Fruit fly (Drosophila melanogaster) whole organism, embryonic: ENCODE data around the gene Pex11c.

Experiments used
- Bgb ChIP-seq: fragments of 200-800 bp; sonication (Bioruptor generic); IDR thresholded peaks from 2 replicates; pipeline ENCODE4 v1.3.6; 2022; ENCODE audit warnings: missing biosample characterization, missing genetic modification characterization; ENCODE audit not compliant: partially characterized antibody
- Blimp-1 ChIP-seq: fragments of 200-800 bp; sonication (Bioruptor generic); optimal IDR thresholded peaks from 3 replicates; lab custom pipeline; 2018; ENCODE audit warnings: missing biosample characterization, missing genetic modification characterization, mild to moderate bottlenecking, moderate library complexity, missing genetic modification reagents
- Bteb2 ChIP-seq: fragments of 200-800 bp; sonication (Bioruptor generic); optimal IDR thresholded peaks from 2 replicates; lab custom pipeline; 2016; ENCODE audit warnings: missing biosample characterization, missing genetic modification characterization
- CG10565 ChIP-seq: fragments of 200-800 bp; sonication (Bioruptor generic); optimal IDR thresholded peaks from 3 replicates; lab custom pipeline; 2016; ENCODE audit warnings: missing biosample characterization, mild to moderate bottlenecking, missing genetic modification characterization
- CG12219 ChIP-seq: fragments of 200-800 bp; sonication (Bioruptor generic); optimal IDR thresholded peaks from 3 replicates; lab custom pipeline; 2018; ENCODE audit warnings: missing biosample characterization, mild to moderate bottlenecking, missing genetic modification characterization
- CG13296 ChIP-seq: fragments of 200-800 bp; sonication (Bioruptor generic); optimal IDR thresholded peaks from 3 replicates; lab custom pipeline; 2018; ENCODE audit warnings: missing biosample characterization, mild to moderate bottlenecking, missing genetic modification characterization
- CG13894 ChIP-seq: fragments of 200-800 bp; sonication (Bioruptor generic); optimal IDR thresholded peaks from 3 replicates; lab custom pipeline; 2018; ENCODE audit warnings: missing biosample characterization, mild to moderate bottlenecking, missing genetic modification characterization, moderate library complexity
- CG17385 ChIP-seq: fragments of 200-800 bp; sonication (Bioruptor generic); optimal IDR thresholded peaks from 3 replicates; lab custom pipeline; 2018; ENCODE audit warnings: missing biosample characterization, mild to moderate bottlenecking, missing genetic modification characterization
- CG18476 ChIP-seq: fragments of 200-800 bp; sonication (Bioruptor generic); optimal IDR thresholded peaks from 2 replicates; lab custom pipeline; 2016; ENCODE audit warnings: missing biosample characterization, mild to moderate bottlenecking, missing genetic modification characterization
- CG18619 ChIP-seq: fragments of 200-800 bp; sonication (Bioruptor generic); optimal IDR thresholded peaks from 3 replicates; lab custom pipeline; 2017; ENCODE audit warnings: missing biosample characterization, mild to moderate bottlenecking, missing genetic modification characterization
- CG31441 ChIP-seq: fragments of 200-800 bp; sonication (Bioruptor generic); IDR thresholded peaks from 2 replicates; pipeline ENCODE4 v1.3.6; 2022; ENCODE audit warnings: missing biosample characterization, missing genetic modification characterization
- CG5180 ChIP-seq: fragments of 200-800 bp; sonication (Bioruptor generic); optimal IDR thresholded peaks from 3 replicates; lab custom pipeline; 2017; ENCODE audit warnings: missing biosample characterization, missing genetic modification characterization, mild to moderate bottlenecking, moderate library complexity, missing genetic modification reagents
- CG7556 ChIP-seq: fragments of 200-800 bp; sonication (Bioruptor generic); optimal IDR thresholded peaks from 2 replicates; lab custom pipeline; 2017; ENCODE audit warnings: missing biosample characterization, mild to moderate bottlenecking, missing genetic modification characterization
- Chrac-16 ChIP-seq: fragments of 200-800 bp; sonication (Bioruptor generic); optimal IDR thresholded peaks from 3 replicates; lab custom pipeline; 2016; ENCODE audit warnings: missing biosample characterization, missing genetic modification characterization
- Eip74EF ChIP-seq, 2 experiments: fragments of 200-800 bp in 1 of 2; fragments of >200 bp in 1 of 2; sonication (Bioruptor generic) in 1 of 2; optimal IDR thresholded peaks; 2 replicates each; lab custom pipeline; 2017 to 2019; ENCODE audit warnings: missing biosample characterization in 2 of 2, missing genetic modification characterization in 2 of 2, mild to moderate bottlenecking in 1 of 2, moderate library complexity in 1 of 2
- Ets97D ChIP-seq: fragments of 200-800 bp; sonication (Bioruptor generic); optimal IDR thresholded peaks from 3 replicates; lab custom pipeline; 2016; ENCODE audit warnings: missing biosample characterization, missing genetic modification characterization
- Fer1 ChIP-seq: fragments of 200-800 bp; sonication (Bioruptor generic); optimal IDR thresholded peaks from 2 replicates; lab custom pipeline; 2017; ENCODE audit warnings: missing biosample characterization, mild to moderate bottlenecking, missing genetic modification characterization
- Fer2 ChIP-seq: fragments of 200-800 bp; sonication (Bioruptor generic); optimal IDR thresholded peaks from 2 replicates; lab custom pipeline; 2018; ENCODE audit warnings: missing biosample characterization, mild to moderate bottlenecking, missing genetic modification characterization, moderate library complexity
- Fer3 ChIP-seq: fragments of 200-800 bp; sonication (Bioruptor generic); optimal IDR thresholded peaks from 2 replicates; lab custom pipeline; 2018; ENCODE audit warnings: missing biosample characterization, mild to moderate bottlenecking, missing genetic modification characterization, moderate library complexity
- Side ChIP-seq: fragments of 200-800 bp; sonication (Bioruptor generic); optimal IDR thresholded peaks from 2 replicates; lab custom pipeline; 2016; ENCODE audit warnings: missing biosample characterization, missing genetic modification characterization
- Trl ChIP-seq, 3 experiments: fragments of >200 bp in 2 of 3; fragments of 200-800 bp in 1 of 3; sonication (Bioruptor generic) in 1 of 3; optimal IDR thresholded peaks; 2 replicates in 1 of 3; 3 replicates in 2 of 3; lab custom pipeline; 2016 to 2017; ENCODE audit warnings: missing biosample characterization in 1 of 3, missing genetic modification characterization in 1 of 3
- bigmax ChIP-seq: fragments of 200-800 bp; sonication (Bioruptor generic); optimal IDR thresholded peaks from 2 replicates; lab custom pipeline; 2018; ENCODE audit warnings: missing biosample characterization, mild to moderate bottlenecking, missing genetic modification characterization
- chinmo ChIP-seq: fragments of 200-800 bp; sonication (Bioruptor generic); IDR thresholded peaks from 4 replicates; pipeline ENCODE4 v1.3.6; 2022; ENCODE audit warnings: missing biosample characterization, missing genetic modification characterization; ENCODE audit not compliant: partially characterized antibody
- crol ChIP-seq: fragments of 200-800 bp; sonication (Bioruptor generic); IDR thresholded peaks from 2 replicates; pipeline ENCODE4 v1.3.6; 2022; ENCODE audit warnings: missing biosample characterization, missing genetic modification characterization
- fd102C ChIP-seq: fragments of 200-800 bp; sonication (Bioruptor generic); optimal IDR thresholded peaks from 2 replicates; lab custom pipeline; 2018; ENCODE audit warnings: missing biosample characterization, mild to moderate bottlenecking, missing genetic modification characterization, moderate library complexity
- fd64A ChIP-seq: fragments of 200-800 bp; sonication (Bioruptor generic); optimal IDR thresholded peaks from 3 replicates; lab custom pipeline; 2018; ENCODE audit warnings: missing biosample characterization, mild to moderate bottlenecking, missing genetic modification characterization
- gce ChIP-seq: fragments of 200-800 bp; sonication (Bioruptor generic); IDR thresholded peaks from 3 replicates; pipeline ENCODE4 v1.3.6; 2022; ENCODE audit warnings: missing biosample characterization, missing genetic modification characterization
- gfzf ChIP-seq: fragments of 200-800 bp; sonication (Bioruptor generic); optimal IDR thresholded peaks from 2 replicates; lab custom pipeline; 2016; ENCODE audit warnings: missing biosample characterization, mild to moderate bottlenecking, missing genetic modification characterization, moderate library complexity
- gro ChIP-seq: fragments of 200-800 bp; sonication (Bioruptor generic); optimal IDR thresholded peaks from 2 replicates; lab custom pipeline; 2016; ENCODE audit warnings: missing biosample characterization, missing genetic modification characterization
- hkb ChIP-seq, 2 experiments: fragments of 200-800 bp in 1 of 2; fragments of >200 bp in 1 of 2; sonication (Bioruptor generic) in 1 of 2; IDR thresholded peaks in 1 of 2; optimal IDR thresholded peaks in 1 of 2; 2 replicates each; pipeline versions ENCODE4 v1.3.6 to Lab custom; 2017 to 2022; ENCODE audit warnings: missing biosample characterization in 1 of 2, missing genetic modification characterization in 1 of 2
- ken ChIP-seq: fragments of 200-800 bp; sonication (Bioruptor generic); IDR thresholded peaks from 3 replicates; pipeline ENCODE4 v1.3.6; 2022; ENCODE audit warnings: missing biosample characterization, missing genetic modification characterization
- kni ChIP-seq: fragments of 200-800 bp; sonication (Bioruptor generic); optimal IDR thresholded peaks from 3 replicates; lab custom pipeline; 2017; ENCODE audit warnings: mild to moderate bottlenecking, missing biosample characterization, missing genetic modification reagents, missing genetic modification characterization
- lab ChIP-seq: fragments of 200-800 bp; sonication (Bioruptor generic); optimal IDR thresholded peaks from 3 replicates; lab custom pipeline; 2017; ENCODE audit warnings: missing biosample characterization, missing genetic modification characterization, mild to moderate bottlenecking, moderate library complexity, missing genetic modification reagents
- oc ChIP-seq: fragments of 200-800 bp; sonication (Bioruptor generic); optimal IDR thresholded peaks from 2 replicates; lab custom pipeline; 2018; ENCODE audit warnings: missing biosample characterization, mild to moderate bottlenecking, missing genetic modification characterization, moderate library complexity
- pfk ChIP-seq: fragments of 200-800 bp; sonication (Bioruptor generic); optimal IDR thresholded peaks from 2 replicates; lab custom pipeline; 2018; ENCODE audit warnings: missing biosample characterization, mild to moderate bottlenecking, missing genetic modification characterization, moderate library complexity
- pum ChIP-seq: fragments of 200-800 bp; sonication (Bioruptor generic); optimal IDR thresholded peaks from 2 replicates; lab custom pipeline; 2016; ENCODE audit warnings: missing biosample characterization, missing genetic modification characterization
- pzg ChIP-seq: fragments of 200-800 bp; sonication (Bioruptor generic); optimal IDR thresholded peaks from 3 replicates; lab custom pipeline; 2018; ENCODE audit warnings: missing biosample characterization, mild to moderate bottlenecking, missing genetic modification characterization, moderate library complexity
- salm ChIP-seq: fragments of 200-800 bp; sonication (Bioruptor generic); optimal IDR thresholded peaks from 2 replicates; lab custom pipeline; 2018; ENCODE audit warnings: missing biosample characterization, mild to moderate bottlenecking, missing genetic modification characterization
- sc ChIP-seq, 3 experiments: fragments of >200 bp in 2 of 3; fragments of 200-800 bp in 1 of 3; sonication (Bioruptor generic) in 1 of 3; optimal IDR thresholded peaks; 2 replicates in 2 of 3; 3 replicates in 1 of 3; lab custom pipeline; 2017; ENCODE audit warnings: mild to moderate bottlenecking in 1 of 3, missing biosample characterization in 1 of 3, missing genetic modification characterization in 1 of 3, missing genetic modification reagents in 1 of 3
- sima ChIP-seq: fragments of 200-800 bp; sonication (Bioruptor generic); optimal IDR thresholded peaks from 2 replicates; lab custom pipeline; 2016; ENCODE audit warnings: missing biosample characterization, missing genetic modification characterization
- slbo ChIP-seq: fragments of 200-800 bp; sonication (Bioruptor generic); IDR thresholded peaks from 2 replicates; pipeline ENCODE4 v1.3.6; 2022; ENCODE audit warnings: missing biosample characterization, missing genetic modification characterization
- sqz ChIP-seq: fragments of 200-800 bp; sonication (Bioruptor generic); optimal IDR thresholded peaks from 3 replicates; lab custom pipeline; 2018; ENCODE audit warnings: missing biosample characterization, mild to moderate bottlenecking, missing genetic modification characterization
- sug ChIP-seq: fragments of 200-800 bp; optimal IDR thresholded peaks from 2 replicates; lab custom pipeline; 2019; ENCODE audit warnings: missing biosample characterization, mild to moderate bottlenecking, missing genetic modification characterization, moderate library complexity
- tll ChIP-seq, 2 experiments: fragments of 200-800 bp in 1 of 2; fragments of >200 bp in 1 of 2; sonication (Bioruptor generic) in 1 of 2; optimal IDR thresholded peaks; 2 replicates each; lab custom pipeline; 2017 to 2019; ENCODE audit warnings: missing biosample characterization in 2 of 2, missing genetic modification characterization in 2 of 2, mild to moderate bottlenecking in 1 of 2, moderate library complexity in 1 of 2
- vvl ChIP-seq: fragments of 200-800 bp; sonication (Bioruptor generic); IDR thresholded peaks from 2 replicates; pipeline ENCODE4 v1.3.6; 2022; ENCODE audit warnings: missing biosample characterization, missing genetic modification characterization
- wdn ChIP-seq: fragments of 200-800 bp; sonication (Bioruptor generic); IDR thresholded peaks from 2 replicates; pipeline ENCODE4 v1.3.6; 2022; ENCODE audit warnings: missing biosample characterization, missing genetic modification characterization

Pex11c gene

DNA sequence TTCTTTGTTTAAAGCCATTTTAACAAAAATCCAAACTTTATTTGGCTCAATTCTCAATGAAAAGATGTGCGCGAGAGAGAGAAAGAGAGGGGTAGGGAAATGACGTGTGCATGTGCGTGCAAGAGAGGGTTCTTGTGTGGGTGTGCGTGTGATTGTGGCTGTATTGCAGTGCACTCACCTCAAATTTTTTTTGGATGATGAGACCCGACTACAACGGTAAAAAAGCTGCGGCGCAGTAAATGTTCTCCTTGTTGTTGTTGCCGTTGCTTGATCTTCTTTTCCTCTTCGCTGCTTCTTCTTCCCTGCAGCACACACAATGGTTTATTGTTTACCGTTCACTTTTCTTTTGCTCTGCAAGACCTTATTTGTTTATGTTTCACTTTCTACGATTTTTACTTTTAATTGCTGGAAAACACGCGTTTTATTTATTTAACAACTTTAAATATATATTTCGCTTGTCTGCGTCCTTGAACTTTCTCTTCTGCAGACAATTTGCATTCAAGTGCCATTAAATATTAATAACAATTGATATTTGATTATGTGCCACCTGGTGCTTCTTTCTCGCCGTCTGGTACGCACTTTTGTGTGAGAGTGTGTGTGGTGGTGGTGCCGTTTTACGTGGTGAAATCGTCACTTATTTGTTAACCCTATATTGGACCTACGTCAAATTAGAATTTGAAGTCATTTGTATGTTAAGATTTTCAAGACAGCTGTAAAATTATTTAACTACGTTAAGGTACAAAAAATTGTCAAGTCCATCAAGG is 37.7 kb upstream of the Pex11c start (continued):
- TF ChIP-seq sima (GFP tag; lab: Kevin White, UChicago) (no peak), pzg (GFP tag; lab: Kevin White, UChicago) (no peak), gfzf (GFP tag; lab: Kevin White, UChicago) (no peak), crol (peak; percentile 55), sc (optimal IDR thresholded peaks at IDR 0.05; lab: Kevin White, UChicago) (no peak), sc (GFP tag; optimal IDR thresholded peaks at IDR 0.05; lab: Kevin White, UChicago) (no peak), Chrac-16 (no peak), hkb (optimal IDR thresholded peaks at IDR 0.05; lab: Kevin White, UChicago) (no peak), hkb (GFP tag; IDR thresholded peaks at IDR 0.05; lab: Robert Waterston, UW) (no peak), CG31441 (GFP tag; lab: Robert Waterston, UW) (no peak), CG5180 (GFP tag; lab: Kevin White, UChicago) (no peak), CG18476 (GFP tag; lab: Kevin White, UChicago) (peak; percentile 8), lab (GFP tag; lab: Kevin White, UChicago) (peak; percentile 69), Ets97D (GFP tag; lab: Kevin White, UChicago) (no peak), salm (tag; lab: Kevin White, UChicago) (no peak), CG10565 (GFP tag; lab: Kevin White, UChicago) (no peak), CG18619 (GFP tag; lab: Kevin White, UChicago) (no peak), Fer1 (GFP tag; lab: Kevin White, UChicago) (peak; percentile 12), wdn (GFP tag; lab: Robert Waterston, UW) (no peak), Trl (optimal IDR thresholded peaks at IDR 0.05; lab: Kevin White, UChicago) (peak; percentile 44 to 65), Trl (GFP tag; optimal IDR thresholded peaks at IDR 0.05; lab: Kevin White, UChicago) (no peak), CG17385 (GFP tag; lab: Kevin White, UChicago) (peak; percentile 74), pum (GFP tag; lab: Kevin White, UChicago) (no peak), Bgb (GFP tag; lab: Robert Waterston, UW) (0 out of 2 replicates have a peak, but pooled peaks have one; percentile 14), CG12219 (GFP tag; lab: Kevin White, UChicago) (no peak), kni (GFP tag; lab: Kevin White, UChicago) (peak; percentile 42), Eip74EF (GFP tag; optimal IDR thresholded peaks at IDR 0.05; lab: Kevin White, UChicago) (no peak), Blimp-1 (GFP tag; lab: Kevin White, UChicago) (peak; percentile 93), gro (GFP tag; lab: Kevin White, UChicago) (no peak), slbo (GFP tag; lab: Robert Waterston, UW) (no peak), sqz (GFP tag; lab: Kevin White, UChicago) (peak; percentile 89), sug (tag; lab: Kevin White, UChicago) (peak; percentile 17), gce (GFP tag; lab: Robert Waterston, UW) (no peak), Fer2 (no peak), Bteb2 (no peak), ken (GFP tag; lab: Robert Waterston, UW) (no peak), chinmo (GFP tag; lab: Robert Waterston, UW) (no peak), CG13894 (no peak), pfk (no peak), fd102C (GFP tag; lab: Kevin White, UChicago) (no peak), fd64A (GFP tag; lab: Kevin White, UChicago) (peak; percentile 22), tll (GFP tag; optimal IDR thresholded peaks at IDR 0.05; lab: Kevin White, UChicago) (no peak), bigmax (GFP tag; lab: Kevin White, UChicago) (no peak), Fer3 (tag; lab: Kevin White, UChicago) (peak; percentile 7), oc (tag; lab: Kevin White, UChicago) (no peak), vvl (GFP tag; lab: Robert Waterston, UW) (no peak), CG7556 (peak; percentile 10), CG13296 (GFP tag; lab: Kevin White, UChicago) (no peak), Side (no peak)
